Worm (Caenorhabditis elegans) whole organism, L2 larva: Measurements from ENCODE around the gene cyp-35B1.

Experiments
- ama-1 ChIP-seq: fragments of 150-350 bp; optimal IDR thresholded peaks from 2 replicates; lab custom pipeline; 2018; ENCODE audit warnings: inconsistent platforms
- elt-3 ChIP-seq: sonication (generic microtip); optimal IDR thresholded peaks from 2 replicates; lab custom pipeline; 2017; ENCODE audit warnings: missing biosample characterization, missing genetic modification characterization
- lin-39 ChIP-seq: fragments of 150-350 bp; optimal IDR thresholded peaks from 2 replicates; lab custom pipeline; 2014; ENCODE audit warnings: missing biosample characterization, missing genetic modification reagents, missing genetic modification characterization
- nhr-129 ChIP-seq: fragments of 150-350 bp; optimal IDR thresholded peaks from 2 replicates; lab custom pipeline; 2014; ENCODE audit warnings: missing biosample characterization, missing genetic modification characterization
- snpc-4 ChIP-seq: fragments of 150-350 bp; optimal IDR thresholded peaks from 2 replicates; lab custom pipeline; 2014; ENCODE audit warnings: missing biosample characterization, missing genetic modification characterization
- unc-39 ChIP-seq: fragments of 150-350 bp; optimal IDR thresholded peaks from 2 replicates; lab custom pipeline; 2014; ENCODE audit warnings: missing biosample characterization, missing genetic modification characterization
- unc-62 ChIP-seq: fragments of 150-350 bp; optimal IDR thresholded peaks from 2 replicates; lab custom pipeline; 2014; ENCODE audit warnings: missing biosample characterization, missing genetic modification reagents, missing genetic modification characterization

ce11 chrV:3929099-3929498, 9.7 kb upstream of the cyp-35B1 start, which contains the start of gene srx-64:
- no peak for TF ChIP-seq unc-39 (tag; lab: Kevin White, UChicago)
- TF ChIP-seq lin-39 (tag; lab: Kevin White, UChicago): no peak
- no peak for TF ChIP-seq elt-3 (tag; lab: Kevin White, UChicago)
- no peak for TF ChIP-seq unc-62
- TF ChIP-seq nhr-129 (tag; lab: Kevin White, UChicago): no peak
- no peak for TF ChIP-seq ama-1 (lab: Kevin White, UChicago)
- TF ChIP-seq snpc-4 (tag; lab: Kevin White, UChicago): no peak
